Worm (Caenorhabditis elegans) whole organism, late embryonic: Measurements from ENCODE around the gene ver-4.
A peak's percentile ranks its signal among the peaks of the same experiment; 100 is the strongest.

Experiments
- C08G9.2 ChIP-seq: sonication (generic microtip); optimal IDR thresholded peaks from 2 replicates; lab custom pipeline; 2016; ENCODE audit warnings: mild to moderate bottlenecking, missing genetic modification characterization, moderate library complexity, missing compliant biosample characterization
- C38D4.7 ChIP-seq: fragments of 200-800 bp; sonication (Bioruptor generic); optimal IDR thresholded peaks from 2 replicates; lab custom pipeline; 2018; ENCODE audit warnings: mild to moderate bottlenecking, missing genetic modification characterization, moderate library complexity, missing compliant biosample characterization
- F13H6.1 ChIP-seq: sonication (generic microtip); optimal IDR thresholded peaks from 2 replicates; lab custom pipeline; 2016; ENCODE audit warnings: missing genetic modification characterization, missing compliant biosample characterization
- K02D7.2 ChIP-seq: sonication (generic microtip); optimal IDR thresholded peaks from 2 replicates; lab custom pipeline; 2017; ENCODE audit warnings: mild to moderate bottlenecking, missing genetic modification characterization, missing compliant biosample characterization
- T23F11.4 ChIP-seq: fragments of 200-800 bp; sonication (Bioruptor generic); optimal IDR thresholded peaks from 2 replicates; lab custom pipeline; 2018; ENCODE audit warnings: mild to moderate bottlenecking, missing genetic modification characterization, missing compliant biosample characterization
- Y22D7AL.16 ChIP-seq: sonication (generic microtip); optimal IDR thresholded peaks from 2 replicates; lab custom pipeline; 2016; ENCODE audit warnings: missing genetic modification characterization, missing compliant biosample characterization
- ceh-14 ChIP-seq: sonication (generic microtip); optimal IDR thresholded peaks from 2 replicates; lab custom pipeline; 2016; ENCODE audit warnings: missing genotype, missing genetic modification characterization, missing compliant biosample characterization
- ceh-19 ChIP-seq: fragments of 200-800 bp; sonication (Bioruptor generic); optimal IDR thresholded peaks from 2 replicates; lab custom pipeline; 2018; ENCODE audit warnings: mild to moderate bottlenecking, missing genetic modification characterization, missing compliant biosample characterization
- ceh-2 ChIP-seq: sonication (generic microtip); optimal IDR thresholded peaks from 2 replicates; lab custom pipeline; 2016; ENCODE audit warnings: missing genotype, missing genetic modification characterization, missing compliant biosample characterization
- ceh-24 ChIP-seq: sonication (generic microtip); optimal IDR thresholded peaks from 2 replicates; lab custom pipeline; 2016; ENCODE audit warnings: mild to moderate bottlenecking, missing genetic modification characterization, missing compliant biosample characterization
- ceh-31 ChIP-seq: sonication (generic microtip); optimal IDR thresholded peaks from 2 replicates; lab custom pipeline; 2016; ENCODE audit warnings: missing genetic modification characterization, missing compliant biosample characterization
- ceh-45 ChIP-seq: fragments of 200-800 bp; sonication (Bioruptor generic); IDR thresholded peaks from 2 replicates; pipeline ENCODE4 v1.3.6; 2022; ENCODE audit warnings: missing genetic modification reagents, missing genetic modification characterization, missing compliant biosample characterization
- che-1 ChIP-seq: sonication (generic microtip); optimal IDR thresholded peaks from 2 replicates; lab custom pipeline; 2016; ENCODE audit warnings: mild to moderate bottlenecking, missing genetic modification characterization, missing compliant biosample characterization
- elt-2 ChIP-seq: sonication (generic microtip); optimal IDR thresholded peaks from 2 replicates; lab custom pipeline; 2016; ENCODE audit warnings: missing genetic modification reagents, missing genetic modification characterization, missing compliant biosample characterization
- elt-4 ChIP-seq: sonication (generic microtip); optimal IDR thresholded peaks from 2 replicates; lab custom pipeline; 2016; ENCODE audit warnings: missing genetic modification characterization, missing compliant biosample characterization
- fax-1 ChIP-seq: sonication (generic microtip); optimal IDR thresholded peaks from 2 replicates; lab custom pipeline; 2016; ENCODE audit warnings: missing genotype, missing genetic modification characterization, missing compliant biosample characterization
- fkh-6 ChIP-seq: sonication (generic microtip); optimal IDR thresholded peaks from 2 replicates; lab custom pipeline; 2016; ENCODE audit warnings: missing genetic modification characterization, missing compliant biosample characterization
- gmeb-2 ChIP-seq: sonication (generic microtip); optimal IDR thresholded peaks from 2 replicates; lab custom pipeline; 2016; ENCODE audit warnings: missing genetic modification characterization, inconsistent platforms, missing compliant biosample characterization
- hlh-30 ChIP-seq: sonication (generic microtip); optimal IDR thresholded peaks from 2 replicates; lab custom pipeline; 2017; ENCODE audit warnings: antibody characterized with exemption, missing genetic modification characterization, missing compliant biosample characterization; ENCODE audit not compliant: insufficient read depth
- hlh-6 ChIP-seq: sonication (generic microtip); optimal IDR thresholded peaks from 2 replicates; lab custom pipeline; 2016; ENCODE audit warnings: missing genotype, missing genetic modification characterization, missing compliant biosample characterization
- hlh-8 ChIP-seq: sonication (generic microtip); optimal IDR thresholded peaks from 2 replicates; lab custom pipeline; 2016; ENCODE audit warnings: missing genotype, missing genetic modification characterization, missing compliant biosample characterization
- lim-6 ChIP-seq: sonication (generic microtip); optimal IDR thresholded peaks from 2 replicates; lab custom pipeline; 2016; ENCODE audit warnings: missing genetic modification characterization, missing compliant biosample characterization
- madf-2 ChIP-seq: sonication (generic microtip); optimal IDR thresholded peaks from 2 replicates; lab custom pipeline; 2017; ENCODE audit warnings: missing genetic modification characterization, missing compliant biosample characterization
- mec-3 ChIP-seq: sonication (generic microtip); optimal IDR thresholded peaks from 2 replicates; lab custom pipeline; 2016; ENCODE audit warnings: borderline replicate concordance, missing genetic modification characterization, missing compliant biosample characterization
- nfya-1 ChIP-seq: sonication (generic microtip); optimal IDR thresholded peaks from 2 replicates; lab custom pipeline; 2017; ENCODE audit warnings: missing genetic modification characterization, mild to moderate bottlenecking, missing compliant biosample characterization, antibody characterized with exemption, moderate library complexity
- nhr-232 ChIP-seq: sonication (generic microtip); optimal IDR thresholded peaks from 2 replicates; lab custom pipeline; 2016; ENCODE audit warnings: missing genetic modification characterization, missing compliant biosample characterization
- pax-1 ChIP-seq: fragments of 150-350 bp; optimal IDR thresholded peaks from 2 replicates; lab custom pipeline; 2014; ENCODE audit warnings: missing biosample characterization, missing genetic modification characterization
- pros-1 ChIP-seq: fragments of 150-350 bp; optimal IDR thresholded peaks from 2 replicates; lab custom pipeline; 2014; ENCODE audit warnings: missing biosample characterization, missing genetic modification reagents, missing genetic modification characterization
- ref-2 ChIP-seq: sonication (generic microtip); optimal IDR thresholded peaks from 2 replicates; lab custom pipeline; 2016; ENCODE audit warnings: missing genetic modification characterization, missing compliant biosample characterization
- rnt-1 ChIP-seq: sonication (generic microtip); optimal IDR thresholded peaks from 2 replicates; lab custom pipeline; 2016; ENCODE audit warnings: missing genetic modification characterization, missing compliant biosample characterization
- sdc-2 ChIP-seq: sonication (generic microtip); optimal IDR thresholded peaks from 2 replicates; lab custom pipeline; 2016; ENCODE audit warnings: missing genotype, missing genetic modification characterization, missing compliant biosample characterization
- sox-2 ChIP-seq: fragments of 200-800 bp; sonication (Bioruptor generic); IDR thresholded peaks from 2 replicates; pipeline ENCODE4 v1.3.6; 2022; ENCODE audit warnings: missing genetic modification reagents, missing genetic modification characterization, missing compliant biosample characterization
- syd-9 ChIP-seq: sonication (generic microtip); optimal IDR thresholded peaks from 2 replicates; lab custom pipeline; 2016; ENCODE audit warnings: mild to moderate bottlenecking, missing genetic modification characterization, moderate library complexity, missing compliant biosample characterization
- tbx-2 ChIP-seq: sonication (generic microtip); optimal IDR thresholded peaks from 2 replicates; lab custom pipeline; 2016; ENCODE audit warnings: missing genetic modification characterization, missing compliant biosample characterization
- ttx-3 ChIP-seq: sonication (generic microtip); optimal IDR thresholded peaks from 2 replicates; lab custom pipeline; 2016; ENCODE audit warnings: missing genetic modification reagents, missing genetic modification characterization, missing compliant biosample characterization
- unc-42 ChIP-seq: sonication (generic microtip); optimal IDR thresholded peaks from 2 replicates; lab custom pipeline; 2016; ENCODE audit warnings: missing genotype, missing genetic modification characterization, missing compliant biosample characterization
- unc-55 ChIP-seq: sonication (generic microtip); optimal IDR thresholded peaks from 2 replicates; lab custom pipeline; 2017; ENCODE audit warnings: missing biosample characterization, missing genetic modification reagents, missing genetic modification characterization
- unc-86 ChIP-seq: sonication (generic microtip); optimal IDR thresholded peaks from 2 replicates; lab custom pipeline; 2016; ENCODE audit warnings: missing genetic modification characterization, missing compliant biosample characterization
- zip-5 ChIP-seq: sonication (generic microtip); optimal IDR thresholded peaks from 2 replicates; lab custom pipeline; 2016; ENCODE audit warnings: missing genetic modification characterization, missing compliant biosample characterization
- ztf-16 ChIP-seq: sonication (generic microtip); optimal IDR thresholded peaks from 2 replicates; lab custom pipeline; 2017; ENCODE audit warnings: missing genetic modification characterization, missing compliant biosample characterization

The ver-4 gene

DNA sequence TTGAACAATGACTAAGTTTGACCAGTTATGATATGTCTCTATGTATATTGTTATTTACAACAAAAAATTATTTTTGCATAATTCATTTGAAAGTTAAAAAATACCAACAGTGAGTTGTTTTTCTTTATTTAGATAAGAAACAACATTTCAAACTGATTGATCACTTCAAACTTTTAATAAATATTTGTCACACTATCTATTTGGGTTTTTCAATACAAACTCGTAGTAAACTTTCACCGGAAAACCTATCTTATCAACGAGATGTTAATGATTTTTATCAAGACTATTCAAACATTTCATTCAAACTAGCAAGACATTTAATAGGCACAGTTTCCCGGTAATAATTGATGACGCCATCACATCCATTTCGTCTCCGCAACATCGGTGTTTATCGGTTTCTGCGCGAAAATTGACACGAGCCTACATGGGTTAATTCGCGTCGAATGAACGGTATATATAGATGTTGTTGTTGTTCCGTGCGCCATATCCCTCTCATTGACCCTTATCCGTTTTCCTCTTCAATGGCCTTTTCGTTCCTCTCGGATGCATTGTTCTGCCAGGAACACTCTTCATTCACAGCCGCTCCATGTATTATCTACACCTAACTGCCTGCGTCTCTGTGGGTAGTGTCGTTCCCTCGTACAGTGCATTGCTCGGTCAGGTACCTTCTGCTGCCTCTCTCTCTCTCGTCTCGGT lies 8.2 kb downstream of the ver-4 start:
- TF ChIP-seq ref-2 (tag; lab: Kevin White, UChicago) = peak; percentile 78
- no peak for TF ChIP-seq unc-86
- peak; percentile 14 for TF ChIP-seq syd-9
- TF ChIP-seq ceh-31 (tag; lab: Kevin White, UChicago) = peak; percentile 64
- peak; percentile 23 for TF ChIP-seq nfya-1
- TF ChIP-seq F13H6.1 (tag; lab: Kevin White, UChicago) = no peak
- TF ChIP-seq fkh-6 = peak; percentile 20
- TF ChIP-seq tbx-2 (tag; lab: Kevin White, UChicago) = peak; percentile 69
- peak; percentile 67 for TF ChIP-seq sox-2 (GFP tag; lab: Robert Waterston, UW)
- TF ChIP-seq sdc-2 (tag; lab: Kevin White, UChicago) = peak; percentile 52
- peak; percentile 40 for TF ChIP-seq ceh-2

DNA sequence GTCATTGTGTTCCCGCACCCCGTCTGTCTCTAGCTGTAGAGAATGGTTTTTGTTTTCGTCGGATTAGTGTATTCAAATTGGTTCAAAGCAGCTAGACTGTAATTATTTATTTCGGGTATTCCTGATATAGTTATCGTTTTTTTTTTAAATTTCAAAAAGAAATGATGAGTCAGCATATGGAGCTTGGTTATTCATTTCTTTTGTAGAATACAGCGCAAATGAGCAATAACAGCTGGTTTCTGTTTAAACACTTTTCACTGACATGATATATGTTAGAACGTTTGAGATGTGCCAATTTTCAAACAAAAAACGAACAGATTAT lies 8.7 kb downstream of the ver-4 start:
- TF ChIP-seq fkh-6 (no peak), unc-42 (tag; lab: Kevin White, UChicago) (no peak), elt-2 (tag; lab: Kevin White, UChicago) (no peak), hlh-30 (tag; lab: Kevin White, UChicago) (no peak), che-1 (no peak), ceh-45 (GFP tag; lab: Robert Waterston, UW) (no peak), nhr-232 (tag; lab: Kevin White, UChicago) (no peak), elt-4 (tag; lab: Kevin White, UChicago) (no peak), zip-5 (tag; lab: Kevin White, UChicago) (no peak), Y22D7AL.16 (tag; lab: Kevin White, UChicago) (no peak), T23F11.4 (GFP tag; lab: Kevin White, UChicago) (no peak), pros-1 (no peak), ceh-24 (tag; lab: Kevin White, UChicago) (no peak), ceh-14 (tag; lab: Kevin White, UChicago) (no peak), hlh-8 (tag; lab: Kevin White, UChicago) (no peak), mec-3 (tag; lab: Kevin White, UChicago) (no peak)

DNA sequence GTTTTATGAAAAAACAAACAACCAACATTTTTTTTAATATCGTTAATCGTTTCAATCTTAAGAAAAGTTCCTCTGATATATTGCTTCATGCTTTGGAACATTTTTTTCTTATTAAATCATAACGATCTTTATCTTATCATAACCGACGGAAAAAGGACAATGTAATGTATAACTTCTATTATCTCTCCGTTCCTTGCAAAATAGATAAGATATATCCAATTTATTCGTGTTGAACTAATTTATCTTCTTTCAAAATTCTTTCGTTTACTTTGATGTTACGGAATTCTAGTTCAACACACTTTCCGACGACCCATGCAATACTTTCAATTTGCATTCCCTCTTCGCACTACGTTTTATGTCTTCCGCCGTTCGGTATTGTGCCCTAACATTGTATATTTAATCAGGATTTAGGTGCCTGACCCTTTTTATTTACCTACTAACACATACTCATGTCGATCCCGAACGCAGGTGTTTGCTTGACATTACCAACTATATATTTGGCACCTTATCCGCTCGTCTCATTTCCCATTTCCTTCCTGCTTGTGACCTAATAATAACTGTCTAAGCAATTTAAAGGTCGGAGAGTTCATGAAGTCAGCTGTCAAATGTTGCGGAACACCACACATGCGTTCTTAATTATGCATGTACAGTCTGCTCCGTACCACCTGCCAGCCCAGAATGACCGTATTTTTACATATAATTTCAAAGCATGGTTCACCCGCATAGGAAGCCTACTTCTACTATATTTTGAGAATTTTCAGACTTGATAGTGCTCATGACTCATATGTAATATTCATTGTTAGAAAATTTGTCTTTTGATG lies 9.4 kb downstream of the ver-4 start:
- TF ChIP-seq pax-1 (tag; lab: Kevin White, UChicago) (peak; percentile 16), ztf-16 (tag; lab: Kevin White, UChicago) (no peak)

DNA sequence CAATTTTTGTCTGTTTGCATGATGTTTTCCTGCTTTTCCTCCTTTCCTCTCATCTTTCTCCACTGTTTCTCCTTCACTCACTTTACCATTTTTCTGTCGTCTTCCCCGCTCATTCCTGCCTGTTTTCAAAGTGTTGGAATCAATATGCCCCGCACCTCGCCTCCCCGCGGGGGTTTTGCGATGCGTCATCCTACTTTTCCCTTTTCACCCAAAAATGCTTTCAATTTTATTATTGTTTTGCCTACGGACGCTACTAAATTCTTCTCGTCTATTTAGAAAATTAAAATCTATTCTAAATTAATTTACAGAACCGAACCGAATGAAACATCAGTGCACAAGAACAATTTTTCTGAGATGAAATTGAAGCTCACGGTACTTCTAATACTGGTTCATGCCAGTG lies 10.0 kb downstream of the ver-4 start, which contains the start of gene ver-3:
Gene ver-3 (plus strand): TSS at position 301 of the 400 bp plus-strand sequence.
- TF ChIP-seq C08G9.2 (no peak), C38D4.7 (GFP tag; lab: Kevin White, UChicago) (no peak), unc-86 (no peak), lim-6 (no peak), K02D7.2 (tag; lab: Kevin White, UChicago) (no peak), gmeb-2 (tag; lab: Kevin White, UChicago) (no peak), rnt-1 (tag; lab: Kevin White, UChicago) (no peak), ceh-24 (tag; lab: Kevin White, UChicago) (no peak), ttx-3 (tag; lab: Kevin White, UChicago) (no peak), fax-1 (tag; lab: Kevin White, UChicago) (no peak), zip-5 (tag; lab: Kevin White, UChicago) (no peak), unc-55 (no peak), hlh-6 (no peak), madf-2 (tag; lab: Kevin White, UChicago) (no peak), ceh-19 (no peak), pros-1 (no peak), sox-2 (GFP tag; lab: Robert Waterston, UW) (no peak)
- TF ChIP-seq, all 69 proteins: peak for 0
